Fruit fly (Drosophila melanogaster): ENCODE data around the gene slpr.
A peak's percentile ranks its signal among the peaks of the same experiment; 100 is the strongest.

DNA sequence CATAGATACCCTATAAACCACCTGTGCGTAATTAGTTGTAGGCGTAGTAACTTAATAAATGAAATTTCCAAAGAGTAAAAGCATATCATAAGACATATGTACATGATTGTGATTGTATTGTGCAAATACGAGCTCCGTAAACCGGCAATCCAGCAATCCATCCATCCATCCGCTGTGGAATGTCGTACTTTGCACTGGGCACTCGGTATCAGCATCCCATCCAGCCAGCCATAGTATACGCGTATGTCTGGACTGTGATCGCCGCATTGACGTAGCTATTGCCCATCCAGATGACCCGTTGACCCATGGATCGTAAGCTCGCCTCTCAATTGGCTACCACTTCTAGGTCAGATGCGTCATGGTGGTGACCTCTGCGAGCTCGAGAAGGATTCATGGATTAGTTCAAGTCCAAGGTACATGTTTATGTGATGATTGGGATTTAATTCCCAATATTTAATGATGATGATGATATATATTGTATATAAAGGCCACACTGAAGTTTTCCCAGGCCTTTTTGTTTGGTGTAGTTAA, 18.0 kb downstream of the slpr start:
- TF ChIP-seq fd96Ca (GFP tag; IDR thresholded peaks at IDR 0.05): 0 out of 3 replicates have a peak, but pooled peaks have one; percentile 19
- peak; percentile 18 for TF ChIP-seq CG8301 (tag; optimal IDR thresholded peaks at IDR 0.05)
- TF ChIP-seq gl (tag; optimal IDR thresholded peaks at IDR 0.05): peak; percentile 88
